Worm (Caenorhabditis elegans): ENCODE measurements around the gene rsd-3.

- TF ChIP-seq ceh-36 (tag; optimal IDR thresholded peaks at IDR 0.05) (no peak), scrt-1 (GFP tag; IDR thresholded peaks at IDR 0.05) (no peak), tbx-37 (GFP tag; conservative IDR thresholded peaks at IDR 0.05) (no peak), ama-1 (optimal IDR thresholded peaks at IDR 0.05) (no peak), hnd-1 (tag; optimal IDR thresholded peaks at IDR 0.05) (no peak)
These were observed 32.4 kb upstream of the rsd-3 start for ce11 chrX:11765860-11766259.

Data from whole organism, early embryonic.